Worm (Caenorhabditis elegans) whole organism, L4 larva: ENCODE data around the gene gcy-6.

Experiments
- F10B5.3 ChIP-seq: sonication (generic microtip); optimal IDR thresholded peaks from 2 replicates; lab custom pipeline; 2016; ENCODE audit warnings: mild to moderate bottlenecking, missing genetic modification characterization, missing compliant biosample characterization
- F26F4.8 ChIP-seq: fragments of 200-800 bp; sonication (Bioruptor generic); conservative IDR thresholded peaks from 2 replicates; pipeline ENCODE4 v1.3.6; 2022; ENCODE audit warnings: missing genetic modification characterization, missing compliant biosample characterization
- F44E2.7 ChIP-seq: fragments of 200-800 bp; sonication (Bioruptor generic); IDR thresholded peaks from 2 replicates; pipeline ENCODE4 v2.1.2; 2022; ENCODE audit warnings: missing genetic modification characterization, missing compliant biosample characterization
- T20F7.1 ChIP-seq: fragments of 200-800 bp; sonication (Bioruptor generic); optimal IDR thresholded peaks from 2 replicates; lab custom pipeline; 2018; ENCODE audit warnings: mild to moderate bottlenecking, missing genetic modification characterization, missing compliant biosample characterization
- T26A8.4 ChIP-seq: fragments of 200-800 bp; sonication (Bioruptor generic); IDR thresholded peaks from 2 replicates; pipeline ENCODE4 v1.3.6; 2022; ENCODE audit warnings: missing genetic modification characterization, missing compliant biosample characterization
- Y48G9A.11 ChIP-seq: fragments of 200-800 bp; sonication (Bioruptor generic); IDR thresholded peaks from 2 replicates; pipeline ENCODE4 v1.3.6; 2022; ENCODE audit warnings: missing genetic modification reagents, missing genetic modification characterization, missing compliant biosample characterization
- Y5F2A.4 ChIP-seq: fragments of 200-800 bp; sonication (Bioruptor generic); optimal IDR thresholded peaks from 2 replicates; lab custom pipeline; 2018; ENCODE audit warnings: mild to moderate bottlenecking, missing genetic modification characterization, missing compliant biosample characterization
- Y75B8A.6 ChIP-seq: fragments of 200-800 bp; sonication (Bioruptor generic); IDR thresholded peaks from 2 replicates; pipeline ENCODE4 v1.3.6; 2022; ENCODE audit warnings: missing genetic modification reagents, missing genetic modification characterization, missing compliant biosample characterization
- ZK337.2 ChIP-seq: fragments of 200-800 bp; sonication (Bioruptor generic); IDR thresholded peaks from 2 replicates; pipeline ENCODE4 v1.3.6; 2022; ENCODE audit warnings: missing genetic modification reagents, missing genetic modification characterization, missing compliant biosample characterization
- aha-1 ChIP-seq: fragments of 150-350 bp; peaks from one replicate; lab custom pipeline; 2014; ENCODE audit warnings: missing biosample characterization, missing genetic modification characterization
- arid-1 ChIP-seq: fragments of 200-800 bp; sonication (Bioruptor generic); conservative IDR thresholded peaks from 2 replicates; pipeline ENCODE4 v1.3.6; 2022; ENCODE audit warnings: missing genetic modification reagents, missing genetic modification characterization, missing compliant biosample characterization
- attf-4 ChIP-seq: sonication (generic microtip); optimal IDR thresholded peaks from 3 replicates; lab custom pipeline; 2017; ENCODE audit warnings: missing biosample characterization, missing genetic modification characterization
- ceh-20 ChIP-seq: fragments of 200-800 bp; sonication (Bioruptor generic); IDR thresholded peaks from 2 replicates; pipeline ENCODE4 v1.3.6; 2022; ENCODE audit warnings: missing genetic modification reagents, missing genetic modification characterization, missing compliant biosample characterization
- ceh-32 ChIP-seq: sonication (generic microtip); optimal IDR thresholded peaks from 2 replicates; lab custom pipeline; 2016; ENCODE audit warnings: mild to moderate bottlenecking, missing genetic modification characterization, missing compliant biosample characterization; ENCODE audit not compliant: poor library complexity
- ceh-44 ChIP-seq: fragments of 200-800 bp; sonication (Bioruptor generic); IDR thresholded peaks from 2 replicates; pipeline ENCODE4 v1.3.6; 2022; ENCODE audit warnings: missing genetic modification reagents, missing genetic modification characterization, missing compliant biosample characterization
- ceh-62 ChIP-seq: sonication (generic microtip); optimal IDR thresholded peaks from 2 replicates; lab custom pipeline; 2017; ENCODE audit warnings: missing biosample characterization, missing genetic modification characterization
- ceh-82 ChIP-seq: sonication (generic microtip); optimal IDR thresholded peaks from 2 replicates; lab custom pipeline; 2017; ENCODE audit warnings: missing biosample characterization, missing genetic modification characterization
- ces-1 ChIP-seq: fragments of 150-350 bp; sonication (generic microtip); optimal IDR thresholded peaks from 4 replicates; lab custom pipeline; 2014; ENCODE audit warnings: missing biosample characterization, missing genetic modification reagents, missing genetic modification characterization
- daf-16 ChIP-seq, 3 experiments: sonication (generic microtip); optimal IDR thresholded peaks; 2 replicates each; lab custom pipeline; 2016 to 2017; ENCODE audit warnings: missing genetic modification characterization in 3 of 3, missing genetic modification reagents in 3 of 3, mild to moderate bottlenecking in 2 of 3, missing compliant biosample characterization in 2 of 3, missing biosample characterization in 1 of 3, moderate library complexity in 1 of 3
- dmd-9 ChIP-seq: fragments of 200-800 bp; sonication (Bioruptor generic); IDR thresholded peaks from 2 replicates; pipeline ENCODE4 v1.3.6; 2022; ENCODE audit warnings: missing genetic modification reagents, missing genetic modification characterization, missing compliant biosample characterization
- dpl-1 ChIP-seq: fragments of 150-350 bp; optimal IDR thresholded peaks from 2 replicates; lab custom pipeline; 2014; ENCODE audit warnings: missing biosample characterization, missing genetic modification reagents, missing genetic modification characterization
- dve-1 ChIP-seq: sonication (generic microtip); optimal IDR thresholded peaks from 2 replicates; lab custom pipeline; 2017; ENCODE audit warnings: antibody characterized with exemption, mild to moderate bottlenecking, missing genetic modification characterization, missing compliant biosample characterization; ENCODE audit not compliant: insufficient read depth
- egl-27 ChIP-seq: sonication (generic microtip); optimal IDR thresholded peaks from 3 replicates; lab custom pipeline; 2017; ENCODE audit warnings: missing biosample characterization, missing genetic modification reagents, missing genetic modification characterization
- fkh-10 ChIP-seq: fragments of 150-350 bp; optimal IDR thresholded peaks from 2 replicates; lab custom pipeline; 2014; ENCODE audit warnings: missing biosample characterization, missing genetic modification reagents, missing genetic modification characterization
- fos-1 ChIP-seq: fragments of 150-350 bp; optimal IDR thresholded peaks from 2 replicates; lab custom pipeline; 2014; ENCODE audit warnings: missing biosample characterization, missing genetic modification characterization
- jun-1 ChIP-seq: fragments of 150-350 bp; optimal IDR thresholded peaks from 2 replicates; lab custom pipeline; 2014; ENCODE audit warnings: missing biosample characterization, missing genetic modification reagents, missing genetic modification characterization
- lin-15B ChIP-seq: fragments of 150-350 bp; sonication (generic microtip); optimal IDR thresholded peaks from 3 replicates; lab custom pipeline; 2014; ENCODE audit warnings: missing biosample characterization, missing genetic modification characterization
- lin-38 ChIP-seq: fragments of 200-800 bp; sonication (Bioruptor generic); IDR thresholded peaks from 2 replicates; pipeline ENCODE4 v1.3.6; 2022; ENCODE audit warnings: missing genetic modification reagents, missing genetic modification characterization, missing compliant biosample characterization
- lsy-2 ChIP-seq, 2 experiments: fragments of 150-350 bp in 1 of 2; sonication (generic microtip) in 1 of 2; optimal IDR thresholded peaks; 2 replicates each; lab custom pipeline; 2014 to 2017; ENCODE audit warnings: missing biosample characterization in 2 of 2, missing genetic modification characterization in 2 of 2
- madf-5 ChIP-seq, 2 experiments: fragments of 200-800 bp; sonication (Bioruptor generic); IDR thresholded peaks; 2 replicates each; pipeline ENCODE4 v1.3.6; 2022; ENCODE audit warnings: missing compliant biosample characterization in 2 of 2, missing genetic modification characterization in 2 of 2
- madf-9 ChIP-seq: fragments of 200-800 bp; sonication (Bioruptor generic); conservative IDR thresholded peaks from 2 replicates; pipeline ENCODE4 v1.3.6; 2022; ENCODE audit warnings: missing genetic modification reagents, missing genetic modification characterization, missing compliant biosample characterization
- mdl-1 ChIP-seq, 2 experiments: fragments of 150-350 bp in 1 of 2; sonication (generic microtip) in 1 of 2; optimal IDR thresholded peaks; 2 replicates each; lab custom pipeline; 2014 to 2017; ENCODE audit warnings: missing biosample characterization in 2 of 2, missing genetic modification characterization in 2 of 2
- mep-1 ChIP-seq: fragments of 150-350 bp; sonication (generic microtip); optimal IDR thresholded peaks from 3 replicates; lab custom pipeline; 2014; ENCODE audit warnings: missing biosample characterization, missing genetic modification characterization
- nhr-11 ChIP-seq: fragments of 150-350 bp; optimal IDR thresholded peaks from 2 replicates; lab custom pipeline; 2014; ENCODE audit warnings: missing biosample characterization, missing genetic modification characterization
- nhr-25 ChIP-seq: sonication (generic microtip); optimal IDR thresholded peaks from 2 replicates; lab custom pipeline; 2017; ENCODE audit warnings: missing genetic modification characterization, mild to moderate bottlenecking, missing compliant biosample characterization, antibody characterized with exemption, moderate library complexity, borderline replicate concordance; ENCODE audit not compliant: insufficient read depth
- nhr-28 ChIP-seq: fragments of 150-350 bp; optimal IDR thresholded peaks from 2 replicates; lab custom pipeline; 2014; ENCODE audit warnings: missing biosample characterization, missing genetic modification characterization
- nhr-41 ChIP-seq: fragments of 200-800 bp; sonication (Bioruptor generic); IDR thresholded peaks from 2 replicates; pipeline ENCODE4 v1.3.6; 2022; ENCODE audit warnings: missing genetic modification reagents, missing genetic modification characterization, missing compliant biosample characterization
- nhr-48 ChIP-seq: sonication (generic microtip); optimal IDR thresholded peaks from 2 replicates; lab custom pipeline; 2016; ENCODE audit warnings: mild to moderate bottlenecking, missing genetic modification characterization, missing compliant biosample characterization
- nhr-6 ChIP-seq: fragments of 150-350 bp; optimal IDR thresholded peaks from 2 replicates; lab custom pipeline; 2014; ENCODE audit warnings: missing biosample characterization, missing genetic modification characterization
- rbr-2 ChIP-seq: sonication (generic microtip); optimal IDR thresholded peaks from 2 replicates; lab custom pipeline; 2016; ENCODE audit warnings: missing genotype, missing genetic modification characterization, missing compliant biosample characterization
- saeg-2 ChIP-seq: fragments of 200-800 bp; sonication (Bioruptor generic); IDR thresholded peaks from 2 replicates; pipeline ENCODE4 v1.3.6; 2022; ENCODE audit warnings: missing genetic modification reagents, missing genetic modification characterization, missing compliant biosample characterization
- snpc-4 ChIP-seq: fragments of 150-350 bp; optimal IDR thresholded peaks from 2 replicates; lab custom pipeline; 2014; ENCODE audit warnings: missing biosample characterization, missing genetic modification characterization
- spr-1 ChIP-seq: sonication (generic microtip); optimal IDR thresholded peaks from 2 replicates; lab custom pipeline; 2016; ENCODE audit warnings: mild to moderate bottlenecking, missing genetic modification characterization, missing compliant biosample characterization
- tag-97 ChIP-seq: fragments of 200-800 bp; sonication (Bioruptor generic); IDR thresholded peaks from 2 replicates; pipeline ENCODE4 v1.3.6; 2022; ENCODE audit warnings: missing genetic modification characterization, missing compliant biosample characterization
- tra-1 ChIP-seq: fragments of 200-800 bp; sonication (Bioruptor generic); IDR thresholded peaks from 2 replicates; pipeline ENCODE4 v1.3.6; 2022; ENCODE audit warnings: missing genetic modification reagents, missing genetic modification characterization, missing compliant biosample characterization
- unc-130 ChIP-seq: sonication (generic microtip); optimal IDR thresholded peaks from 2 replicates; lab custom pipeline; 2016; ENCODE audit warnings: missing genetic modification reagents, missing genetic modification characterization, missing compliant biosample characterization
- unc-39 ChIP-seq: sonication (generic microtip); optimal IDR thresholded peaks from 2 replicates; lab custom pipeline; 2017; ENCODE audit warnings: missing biosample characterization, missing genetic modification characterization
- unc-62 ChIP-seq, 3 experiments: fragments of 150-350 bp in 1 of 3; sonication (generic microtip); optimal IDR thresholded peaks in 2 of 3; peaks in 1 of 3; 1 replicate in 1 of 3; 2 replicates in 2 of 3; lab custom pipeline; 2014 to 2017; ENCODE audit warnings: missing biosample characterization in 3 of 3, missing genetic modification characterization in 3 of 3, missing genetic modification reagents in 3 of 3, missing genotype in 1 of 3
- vab-7 ChIP-seq: fragments of 200-800 bp; sonication (Bioruptor generic); IDR thresholded peaks from 2 replicates; pipeline ENCODE4 v1.3.6; 2022; ENCODE audit warnings: missing genetic modification reagents, missing genetic modification characterization, missing compliant biosample characterization
- zfp-2 ChIP-seq: sonication (generic microtip); optimal IDR thresholded peaks from 2 replicates; lab custom pipeline; 2016; ENCODE audit warnings: mild to moderate bottlenecking, missing genetic modification characterization, missing compliant biosample characterization
- zip-2 ChIP-seq: fragments of 150-350 bp; optimal IDR thresholded peaks from 2 replicates; lab custom pipeline; 2014; ENCODE audit warnings: missing biosample characterization, missing genetic modification characterization

Gene gcy-6

ce11 chrV:10355773-10356335 lies 42.0 kb upstream of the gcy-6 start, which contains the start of gene sluh-7:
Gene sluh-7, minus strand, starts transcription at chrV:10355823.
- peak; percentile 63 for TF ChIP-seq rbr-2
- TF ChIP-seq ZK337.2 (GFP tag; lab: Robert Waterston, UW), result peak; percentile 84
- no peak for TF ChIP-seq ceh-32 (tag; lab: Kevin White, UChicago)
- no peak for TF ChIP-seq jun-1 (tag; lab: Kevin White, UChicago)
- no peak for TF ChIP-seq ceh-82 (tag; lab: Kevin White, UChicago)
- no peak for TF ChIP-seq snpc-4 (tag; lab: Kevin White, UChicago)
- TF ChIP-seq mep-1, result peak; percentile 70
- TF ChIP-seq fkh-10, result no peak
- no peak for TF ChIP-seq Y48G9A.11
- no peak for TF ChIP-seq ceh-44
- no peak for TF ChIP-seq Y5F2A.4 (GFP tag; lab: Kevin White, UChicago)
- TF ChIP-seq dve-1 (tag; lab: Kevin White, UChicago), result peak; percentile 74
- TF ChIP-seq zfp-2, result no peak
- peak; percentile 75 for TF ChIP-seq madf-9 (GFP tag; lab: Robert Waterston, UW)
- TF ChIP-seq nhr-28, result peak; percentile 30
- no peak for TF ChIP-seq daf-16 (GFP tag; optimal IDR thresholded peaks at IDR 0.05; lab: Kevin White, UChicago)
- TF ChIP-seq daf-16 (tag; optimal IDR thresholded peaks at IDR 0.05; lab: Kevin White, UChicago), result peak; percentile 52
- TF ChIP-seq dpl-1 (GFP tag; lab: Kevin White, UChicago), result peak; percentile 94
- TF ChIP-seq Y75B8A.6 (GFP tag; lab: Robert Waterston, UW), result no peak
- TF ChIP-seq vab-7, result no peak
- peak in 1 of 2 experiments; percentile 88 for TF ChIP-seq lsy-2 (tag; optimal IDR thresholded peaks at IDR 0.05; lab: Kevin White, UChicago)
- TF ChIP-seq lin-15B (tag; lab: Kevin White, UChicago), result peak; percentile 3
- TF ChIP-seq mdl-1 (tag; optimal IDR thresholded peaks at IDR 0.05; lab: Kevin White, UChicago), result no peak
- TF ChIP-seq unc-130 (GFP tag; lab: Kevin White, UChicago), result peak; percentile 95
- TF ChIP-seq tra-1 (GFP tag; lab: Robert Waterston, UW), result no peak
- TF ChIP-seq aha-1 (tag; lab: Kevin White, UChicago), result peak; percentile 79
- TF ChIP-seq ceh-20 (GFP tag; lab: Robert Waterston, UW), result no peak; the same call in 1 of the 2 replicates
- TF ChIP-seq nhr-11 (tag; lab: Kevin White, UChicago), result no peak
- TF ChIP-seq spr-1 (tag; lab: Kevin White, UChicago), result no peak
- TF ChIP-seq nhr-6, result peak; percentile 86
- TF ChIP-seq nhr-25 (tag; lab: Kevin White, UChicago), result no peak
- TF ChIP-seq tag-97 (GFP tag; lab: Robert Waterston, UW), result no peak
- no peak for TF ChIP-seq ceh-62 (tag; lab: Kevin White, UChicago)
- no peak for TF ChIP-seq unc-62 (GFP tag; optimal IDR thresholded peaks at IDR 0.05 in 1 of 2; lab: Kevin White, UChicago)
- no peak for TF ChIP-seq unc-62 (tag; optimal IDR thresholded peaks at IDR 0.05; lab: Kevin White, UChicago)
- no peak for TF ChIP-seq fos-1 (tag; lab: Kevin White, UChicago)
- TF ChIP-seq dmd-9 (GFP tag; lab: Robert Waterston, UW), result peak; percentile 82
- no peak for TF ChIP-seq F44E2.7
- TF ChIP-seq nhr-41 (GFP tag; lab: Robert Waterston, UW), result no peak
- peak; percentile 69 for TF ChIP-seq T20F7.1 (GFP tag; lab: Kevin White, UChicago)
- TF ChIP-seq egl-27 (tag; lab: Kevin White, UChicago), result no peak
- TF ChIP-seq T26A8.4 (GFP tag; lab: Robert Waterston, UW), result no peak
- TF ChIP-seq arid-1 (GFP tag; lab: Robert Waterston, UW), result no peak
- TF ChIP-seq unc-39 (tag; lab: Kevin White, UChicago), result no peak
- no peak for TF ChIP-seq attf-4 (tag; lab: Kevin White, UChicago)
- TF ChIP-seq F26F4.8, result no peak
- TF ChIP-seq ces-1, result no peak
- no peak for TF ChIP-seq madf-5 (GFP tag; IDR thresholded peaks at IDR 0.05; lab: Robert Waterston, UW)
- peak; percentile 78 for TF ChIP-seq lin-38 (GFP tag; lab: Robert Waterston, UW)
- peak; percentile 6 for TF ChIP-seq nhr-48 (tag; lab: Kevin White, UChicago)
- TF ChIP-seq saeg-2 (GFP tag; lab: Robert Waterston, UW), result no peak
- no peak for TF ChIP-seq zip-2 (tag; lab: Kevin White, UChicago)
- no peak for TF ChIP-seq F10B5.3 (tag; lab: Kevin White, UChicago)
